Worm (Caenorhabditis elegans): Measurements from ENCODE around the gene T19D2.13.

The T19D2.13 gene

ce11 chrX:3952737-3953136, 10.6 kb upstream of the T19D2.13 start:
- peak; percentile 56 for TF ChIP-seq elt-2 (tag; optimal IDR thresholded peaks at IDR 0.05)
- TF ChIP-seq blmp-1 (tag; optimal IDR thresholded peaks at IDR 0.05): peak; percentile 74
- TF ChIP-seq lin-13 (GFP tag; optimal IDR thresholded peaks at IDR 0.05): no peak
- peak; percentile 17 for TF ChIP-seq tlp-1 (tag; optimal IDR thresholded peaks at IDR 0.05)
- TF ChIP-seq lin-14 (GFP tag; optimal IDR thresholded peaks at IDR 0.05): peak; percentile 34

DNA sequence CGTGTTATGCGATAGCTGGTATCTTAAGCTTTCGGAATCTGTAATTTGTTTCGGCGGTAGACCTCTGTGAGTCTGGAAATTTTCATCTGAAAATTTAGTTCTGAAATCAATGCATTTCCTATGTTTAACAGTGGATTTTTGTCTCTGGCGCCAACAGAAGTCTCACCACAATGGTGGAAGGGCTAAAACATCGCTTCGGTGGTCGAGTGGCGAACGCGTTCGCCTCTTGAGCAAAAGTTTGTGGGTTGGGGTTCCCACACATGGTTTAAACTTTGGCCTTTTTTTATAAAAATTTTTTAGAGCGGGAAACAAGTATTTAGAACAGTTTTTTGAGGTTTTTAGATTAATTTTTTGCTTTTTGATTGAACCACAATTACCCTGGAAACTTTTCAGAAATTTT, 7.6 kb upstream of the T19D2.13 start:
- no peak for TF ChIP-seq sup-37 (GFP tag; optimal IDR thresholded peaks at IDR 0.05)
- no peak for TF ChIP-seq irx-1 (tag; optimal IDR thresholded peaks at IDR 0.05)
- TF ChIP-seq nhr-76 (tag; optimal IDR thresholded peaks at IDR 0.05): no peak
- TF ChIP-seq unc-98 (GFP tag; IDR thresholded peaks at IDR 0.05): no peak
- TF ChIP-seq unc-30 (tag; optimal IDR thresholded peaks at IDR 0.05): no peak
- no peak for TF ChIP-seq C16A3.4 (tag; optimal IDR thresholded peaks at IDR 0.05)
- TF ChIP-seq lin-14 (GFP tag; optimal IDR thresholded peaks at IDR 0.05): no peak
- TF ChIP-seq efl-1 (optimal IDR thresholded peaks at IDR 0.05): no peak
- no peak for TF ChIP-seq efl-1 (GFP tag; optimal IDR thresholded peaks at IDR 0.05 in 1 of 2)
- TF ChIP-seq Y116A8C.19 (tag; optimal IDR thresholded peaks at IDR 0.05; ENCODE audit: borderline replicate concordance): no peak
- TF ChIP-seq alr-1 (tag; optimal IDR thresholded peaks at IDR 0.05; ENCODE audit: borderline replicate concordance): no peak
- no peak for TF ChIP-seq rnt-1 (tag; optimal IDR thresholded peaks at IDR 0.05)
- no peak for TF ChIP-seq egl-13 (tag; optimal IDR thresholded peaks at IDR 0.05)

ce11 chrX:3949026-3949425, 6.9 kb upstream of the T19D2.13 start:
- TF ChIP-seq tlp-1 (tag; optimal IDR thresholded peaks at IDR 0.05) (no peak), fos-1 (tag; optimal IDR thresholded peaks at IDR 0.05) (no peak), efl-3 (GFP tag; optimal IDR thresholded peaks at IDR 0.05) (no peak), nhr-90 (tag; optimal IDR thresholded peaks at IDR 0.05; ENCODE audit: poor library complexity) (no peak), jun-1 (tag; optimal IDR thresholded peaks at IDR 0.05) (no peak), efl-1 (optimal IDR thresholded peaks at IDR 0.05) (no peak), efl-1 (GFP tag; optimal IDR thresholded peaks at IDR 0.05 in 1 of 2) (peak in 1 of 2 experiments; percentile 85), mep-1 (tag; optimal IDR thresholded peaks at IDR 0.05) (no peak), elt-2 (tag; optimal IDR thresholded peaks at IDR 0.05) (peak; percentile 38), ceh-90 (tag; optimal IDR thresholded peaks at IDR 0.05) (no peak)

ce11 chrX:3945681-3946080, 3.5 kb upstream of the T19D2.13 start:
- TF ChIP-seq xbp-1 (tag; optimal IDR thresholded peaks at IDR 0.05): peak; percentile 30
- TF ChIP-seq snu-23 (GFP tag; optimal IDR thresholded peaks at IDR 0.05): peak; percentile 57
- TF ChIP-seq lsy-2 (tag; optimal IDR thresholded peaks at IDR 0.05): peak in 1 of 2 experiments; percentile 44
- TF ChIP-seq fkh-8 (tag; optimal IDR thresholded peaks at IDR 0.05): peak; percentile 63
- TF ChIP-seq dpl-1 (GFP tag; optimal IDR thresholded peaks at IDR 0.05): no peak
- peak; percentile 23 for TF ChIP-seq C16A3.4 (tag; optimal IDR thresholded peaks at IDR 0.05)
- no peak for TF ChIP-seq nhr-85 (tag)
- no peak for TF ChIP-seq nhr-237 (tag; optimal IDR thresholded peaks at IDR 0.05)
- TF ChIP-seq ceh-8 (GFP tag; optimal IDR thresholded peaks at IDR 0.05): peak; percentile 50
- TF ChIP-seq swsn-7 (tag; optimal IDR thresholded peaks at IDR 0.05): peak; percentile 59
- peak; percentile 12 for TF ChIP-seq sup-37 (GFP tag; optimal IDR thresholded peaks at IDR 0.05)
- TF ChIP-seq lin-14 (GFP tag; optimal IDR thresholded peaks at IDR 0.05): peak; percentile 84
- peak in 1 of 2 experiments; percentile 67 for TF ChIP-seq mdl-1 (tag; optimal IDR thresholded peaks at IDR 0.05)
- peak; percentile 19 for TF ChIP-seq egl-13 (tag; optimal IDR thresholded peaks at IDR 0.05)
- no peak for TF ChIP-seq C04F5.9 (tag; optimal IDR thresholded peaks at IDR 0.05)
- peak in 1 of 2 experiments; percentile 26 for TF ChIP-seq lin-35 (GFP tag; optimal IDR thresholded peaks at IDR 0.05)
- peak; percentile 14 for TF ChIP-seq mep-1 (tag; optimal IDR thresholded peaks at IDR 0.05)
- peak; percentile 9 for TF ChIP-seq fkh-10 (GFP tag; optimal IDR thresholded peaks at IDR 0.05)
- no peak for TF ChIP-seq pax-3 (tag; optimal IDR thresholded peaks at IDR 0.05)
- TF ChIP-seq alr-1 (tag; optimal IDR thresholded peaks at IDR 0.05; ENCODE audit: borderline replicate concordance): no peak
- TF ChIP-seq zip-4 (GFP tag; optimal IDR thresholded peaks at IDR 0.05): no peak
- TF ChIP-seq mab-9 (GFP tag; IDR thresholded peaks at IDR 0.05): 0 out of 2 replicates have a peak, but pooled peaks have one; percentile 25
- peak; percentile 19 for TF ChIP-seq elt-2 (tag; optimal IDR thresholded peaks at IDR 0.05)
- TF ChIP-seq isw-1 (GFP tag; IDR thresholded peaks at IDR 0.05): no peak
- no peak for TF ChIP-seq ama-1 (optimal IDR thresholded peaks at IDR 0.05)
- TF ChIP-seq unc-86 (tag; optimal IDR thresholded peaks at IDR 0.05): peak; percentile 41
- TF ChIP-seq egl-27 (tag; optimal IDR thresholded peaks at IDR 0.05): no peak
- TF ChIP-seq jun-1 (tag; optimal IDR thresholded peaks at IDR 0.05): peak; percentile 47
- no peak for TF ChIP-seq Y116A8C.19 (tag; optimal IDR thresholded peaks at IDR 0.05; ENCODE audit: borderline replicate concordance)
- TF ChIP-seq lin-39 (tag; optimal IDR thresholded peaks at IDR 0.05): no peak
- TF ChIP-seq nhr-84 (tag; optimal IDR thresholded peaks at IDR 0.05): no peak
- no peak for TF ChIP-seq vab-15 (tag; optimal IDR thresholded peaks at IDR 0.05)
